Worm (Caenorhabditis elegans): ENCODE results near the gene ndab-2.

The ndab-2 gene

ce11 chrIII:7230841-7231240 is 50.3 kb downstream of the ndab-2 start, which contains the start of gene R151.10:
Gene R151.10 (minus strand): TSS chrIII:7230941.
- TF ChIP-seq F13H6.1 (tag; optimal IDR thresholded peaks at IDR 0.05) (no peak), blmp-1 (tag; optimal IDR thresholded peaks at IDR 0.05; ENCODE audit: insufficient read depth) (no peak), ama-1 (optimal IDR thresholded peaks at IDR 0.05) (no peak)
